Worm (Caenorhabditis elegans) whole organism, L1 larva: ENCODE measurements around the gene clec-32.

Experiments
- Y116A8C.19 ChIP-seq: sonication (generic microtip); optimal IDR thresholded peaks from 2 replicates; lab custom pipeline; 2016; ENCODE audit warnings: missing compliant biosample characterization, missing genetic modification characterization, borderline replicate concordance
- blmp-1 ChIP-seq: fragments of 150-350 bp; optimal IDR thresholded peaks from 2 replicates; lab custom pipeline; 2014; ENCODE audit warnings: missing biosample characterization, missing genetic modification characterization
- ceh-82 ChIP-seq, 3 experiments: fragments of 150-350 bp in 1 of 3; sonication (generic microtip) in 2 of 3; optimal IDR thresholded peaks; 2 replicates each; lab custom pipeline; 2014 to 2017; ENCODE audit warnings: missing biosample characterization in 3 of 3, missing genetic modification characterization in 3 of 3
- dpl-1 ChIP-seq, 3 experiments: fragments of 150-350 bp in 2 of 3; sonication (generic microtip) in 1 of 3; optimal IDR thresholded peaks; 2 replicates each; lab custom pipeline; 2014 to 2017; ENCODE audit warnings: missing biosample characterization in 3 of 3, missing genetic modification characterization in 3 of 3, missing genetic modification reagents in 3 of 3
- efl-3 ChIP-seq: fragments of 200-800 bp; sonication (Bioruptor generic); optimal IDR thresholded peaks from 2 replicates; lab custom pipeline; 2018; ENCODE audit warnings: mild to moderate bottlenecking, missing genetic modification characterization, missing compliant biosample characterization
- elt-2 ChIP-seq: sonication (generic microtip); optimal IDR thresholded peaks from 2 replicates; lab custom pipeline; 2016; ENCODE audit warnings: missing genetic modification characterization, mild to moderate bottlenecking, inconsistent platforms, missing compliant biosample characterization, missing genetic modification reagents
- lin-14 ChIP-seq: fragments of 200-800 bp; sonication (Bioruptor generic); optimal IDR thresholded peaks from 2 replicates; lab custom pipeline; 2018; ENCODE audit warnings: mild to moderate bottlenecking, missing genetic modification characterization, moderate library complexity, missing compliant biosample characterization
- lin-39 ChIP-seq: fragments of 150-350 bp; optimal IDR thresholded peaks from 2 replicates; lab custom pipeline; 2014; ENCODE audit warnings: missing biosample characterization, missing genetic modification reagents, missing genetic modification characterization
- lir-3 ChIP-seq: sonication (generic microtip); optimal IDR thresholded peaks from 2 replicates; lab custom pipeline; 2016; ENCODE audit warnings: mild to moderate bottlenecking, missing genetic modification characterization, moderate library complexity, missing compliant biosample characterization; ENCODE audit not compliant: poor library complexity
- lsy-2 ChIP-seq, 2 experiments: fragments of 150-350 bp; optimal IDR thresholded peaks; 2 replicates each; lab custom pipeline; 2014; ENCODE audit warnings: missing biosample characterization in 2 of 2, missing genetic modification characterization in 2 of 2
- mep-1 ChIP-seq: fragments of 150-350 bp; optimal IDR thresholded peaks from 2 replicates; lab custom pipeline; 2014; ENCODE audit warnings: missing biosample characterization, missing genetic modification characterization
- nhr-11 ChIP-seq: fragments of 150-350 bp; optimal IDR thresholded peaks from 2 replicates; lab custom pipeline; 2014; ENCODE audit warnings: missing biosample characterization, missing genetic modification characterization
- pqm-1 ChIP-seq: sonication (generic microtip); optimal IDR thresholded peaks from 3 replicates; lab custom pipeline; 2017; ENCODE audit warnings: missing biosample characterization, missing genetic modification characterization
- skn-1 ChIP-seq: fragments of 150-350 bp; optimal IDR thresholded peaks from 2 replicates; lab custom pipeline; 2014; ENCODE audit warnings: missing biosample characterization, missing genetic modification characterization

- TF ChIP-seq mep-1 (tag; lab: Kevin White, UChicago) (no peak), lin-39 (tag; lab: Kevin White, UChicago) (no peak), elt-2 (tag; lab: Kevin White, UChicago) (no peak), efl-3 (GFP tag; lab: Kevin White, UChicago) (no peak), ceh-82 (tag; optimal IDR thresholded peaks at IDR 0.05; lab: Kevin White, UChicago) (no peak), lin-14 (GFP tag; lab: Kevin White, UChicago) (no peak), nhr-11 (tag; lab: Kevin White, UChicago) (no peak), blmp-1 (tag; lab: Kevin White, UChicago) (no peak), Y116A8C.19 (tag; lab: Kevin White, UChicago) (no peak), pqm-1 (no peak), lir-3 (tag; lab: Kevin White, UChicago) (no peak), lsy-2 (tag; optimal IDR thresholded peaks at IDR 0.05; lab: Kevin White, UChicago) (no peak), dpl-1 (GFP tag; optimal IDR thresholded peaks at IDR 0.05; lab: Kevin White, UChicago) (no peak), skn-1 (tag; lab: Kevin White, UChicago) (no peak)
Measured at ce11 chrV:16831310-16831709, 30.3 kb downstream of the clec-32 start.
